Fruit fly (Drosophila melanogaster) whole organism, embryonic: ENCODE data around the gene RabX5.

ENCODE experiments used
- Aef1 ChIP-seq: fragments of 200-800 bp; sonication (Bioruptor generic); IDR thresholded peaks from 3 replicates; pipeline ENCODE4 v1.3.6; 2022; ENCODE audit warnings: missing biosample characterization, missing genetic modification characterization
- C15 ChIP-seq: fragments of 200-800 bp; sonication (Bioruptor generic); IDR thresholded peaks from 3 replicates; pipeline ENCODE4 v1.3.6; 2022; ENCODE audit warnings: missing biosample characterization, missing genetic modification characterization
- CG10565 ChIP-seq: fragments of 200-800 bp; sonication (Bioruptor generic); optimal IDR thresholded peaks from 3 replicates; lab custom pipeline; 2016; ENCODE audit warnings: missing biosample characterization, mild to moderate bottlenecking, missing genetic modification characterization
- CG11560 ChIP-seq: fragments of 200-800 bp; sonication (Bioruptor generic); IDR thresholded peaks from 3 replicates; pipeline ENCODE4 v1.3.6; 2022; ENCODE audit warnings: missing biosample characterization, missing genetic modification characterization
- CG13123 ChIP-seq: fragments of 200-800 bp; sonication (Bioruptor generic); optimal IDR thresholded peaks from 2 replicates; lab custom pipeline; 2016; ENCODE audit warnings: missing biosample characterization, missing genetic modification characterization
- CG13287 ChIP-seq: fragments of 200-800 bp; sonication (Bioruptor generic); IDR thresholded peaks from 2 replicates; pipeline ENCODE4 v1.3.6; 2022; ENCODE audit warnings: missing biosample characterization, missing genetic modification characterization; ENCODE audit not compliant: partially characterized antibody
- CG13775 ChIP-seq: fragments of 200-800 bp; sonication (Bioruptor generic); optimal IDR thresholded peaks from 3 replicates; lab custom pipeline; 2017; ENCODE audit warnings: missing biosample characterization, mild to moderate bottlenecking, missing genetic modification characterization
- CG15696 ChIP-seq: fragments of 200-800 bp; sonication (Bioruptor generic); optimal IDR thresholded peaks from 2 replicates; lab custom pipeline; 2019; ENCODE audit warnings: missing biosample characterization, mild to moderate bottlenecking, missing genetic modification characterization, moderate library complexity
- CG17186 ChIP-seq: fragments of 200-800 bp; sonication (Bioruptor generic); optimal IDR thresholded peaks from 3 replicates; lab custom pipeline; 2017; ENCODE audit warnings: missing biosample characterization, missing genetic modification reagents, missing genetic modification characterization
- CG17328 ChIP-seq: fragments of 200-800 bp; sonication (Bioruptor generic); IDR thresholded peaks from 2 replicates; pipeline ENCODE4 v1.3.6; 2022; ENCODE audit warnings: missing biosample characterization, missing genetic modification characterization
- CG2120 ChIP-seq: fragments of 200-800 bp; sonication (Bioruptor generic); optimal IDR thresholded peaks from 3 replicates; lab custom pipeline; 2016; ENCODE audit warnings: missing biosample characterization, missing genetic modification characterization
- CG30403 ChIP-seq: fragments of 200-800 bp; sonication (Bioruptor generic); optimal IDR thresholded peaks from 3 replicates; lab custom pipeline; 2016; ENCODE audit warnings: missing biosample characterization, missing genetic modification characterization
- CG3847 ChIP-seq: fragments of 200-800 bp; sonication (Bioruptor generic); IDR thresholded peaks from 2 replicates; pipeline ENCODE4 v1.3.6; 2022; ENCODE audit warnings: missing biosample characterization, missing genetic modification characterization
- CG4404 ChIP-seq: fragments of 200-800 bp; sonication (Bioruptor generic); IDR thresholded peaks from 2 replicates; pipeline ENCODE4 v1.3.6; 2022; ENCODE audit warnings: missing biosample characterization, missing genetic modification characterization
- CG6654 ChIP-seq: fragments of 200-800 bp; sonication (Bioruptor generic); optimal IDR thresholded peaks from 2 replicates; lab custom pipeline; 2017; ENCODE audit warnings: missing biosample characterization, mild to moderate bottlenecking, missing genetic modification characterization
- CG6683 ChIP-seq: fragments of 200-800 bp; sonication (Bioruptor generic); optimal IDR thresholded peaks from 2 replicates; lab custom pipeline; 2017; ENCODE audit warnings: missing biosample characterization, mild to moderate bottlenecking, missing genetic modification characterization, missing genetic modification reagents
- CG6854 ChIP-seq: fragments of 200-800 bp; sonication (Bioruptor generic); optimal IDR thresholded peaks from 3 replicates; lab custom pipeline; 2017; ENCODE audit warnings: missing biosample characterization, mild to moderate bottlenecking, missing genetic modification characterization
- CG7372 ChIP-seq: fragments of 200-800 bp; sonication (Bioruptor generic); IDR thresholded peaks from 2 replicates; pipeline ENCODE4 v1.3.6; 2022; ENCODE audit warnings: missing biosample characterization, missing genetic modification characterization
- CG8089 ChIP-seq: fragments of 200-800 bp; sonication (Bioruptor generic); optimal IDR thresholded peaks from 3 replicates; lab custom pipeline; 2016; ENCODE audit warnings: missing biosample characterization, missing genetic modification characterization
- CG8388 ChIP-seq: fragments of 200-800 bp; sonication (Bioruptor generic); optimal IDR thresholded peaks from 2 replicates; lab custom pipeline; 2019; ENCODE audit warnings: missing biosample characterization, mild to moderate bottlenecking, missing genetic modification characterization, moderate library complexity
- CG9876 ChIP-seq: fragments of 200-800 bp; sonication (Bioruptor generic); optimal IDR thresholded peaks from 2 replicates; lab custom pipeline; 2016; ENCODE audit warnings: missing biosample characterization, missing genetic modification characterization
- D19A ChIP-seq: fragments of 200-800 bp; optimal IDR thresholded peaks from 3 replicates; lab custom pipeline; 2019; ENCODE audit warnings: missing biosample characterization, mild to moderate bottlenecking, missing genetic modification characterization, moderate library complexity
- Deaf1 ChIP-seq: fragments of 200-800 bp; optimal IDR thresholded peaks from 3 replicates; lab custom pipeline; 2019; ENCODE audit warnings: missing biosample characterization, mild to moderate bottlenecking, missing genetic modification characterization, moderate library complexity
- Dref ChIP-seq: fragments of 200-800 bp; sonication (Bioruptor generic); IDR thresholded peaks from 2 replicates; pipeline ENCODE4 v1.3.6; 2022; ENCODE audit warnings: missing biosample characterization, missing genetic modification characterization
- E2f1 ChIP-seq: fragments of 200-800 bp; sonication (Bioruptor generic); IDR thresholded peaks from 2 replicates; pipeline ENCODE4 v1.3.6; 2022; ENCODE audit warnings: missing biosample characterization, missing genetic modification characterization
- ERR ChIP-seq: fragments of 200-800 bp; sonication (Bioruptor generic); optimal IDR thresholded peaks from 2 replicates; lab custom pipeline; 2016; ENCODE audit warnings: missing biosample characterization, missing genetic modification characterization
- Fer3 ChIP-seq: fragments of 200-800 bp; sonication (Bioruptor generic); optimal IDR thresholded peaks from 2 replicates; lab custom pipeline; 2018; ENCODE audit warnings: missing biosample characterization, mild to moderate bottlenecking, missing genetic modification characterization, moderate library complexity
- Gsc ChIP-seq: fragments of 200-800 bp; sonication (Bioruptor generic); IDR thresholded peaks from 2 replicates; pipeline ENCODE4 v1.3.6; 2022; ENCODE audit warnings: missing biosample characterization, missing genetic modification characterization
- Hand ChIP-seq: fragments of 200-800 bp; sonication (Bioruptor generic); optimal IDR thresholded peaks from 2 replicates; lab custom pipeline; 2017; ENCODE audit warnings: mild to moderate bottlenecking, missing biosample characterization, missing genetic modification reagents, missing genetic modification characterization
- Hr51 ChIP-seq, 2 experiments: fragments of 200-800 bp; sonication (Bioruptor generic); optimal IDR thresholded peaks; 2 replicates in 1 of 2; 3 replicates in 1 of 2; lab custom pipeline; 2016 to 2018; ENCODE audit warnings: missing biosample characterization in 2 of 2, missing genetic modification characterization in 2 of 2, mild to moderate bottlenecking in 1 of 2, moderate library complexity in 1 of 2
- PHDP ChIP-seq: fragments of 200-800 bp; sonication (Bioruptor generic); optimal IDR thresholded peaks from 3 replicates; lab custom pipeline; 2018; ENCODE audit warnings: missing biosample characterization, mild to moderate bottlenecking, missing genetic modification characterization, moderate library complexity
- Rfx ChIP-seq: fragments of 200-800 bp; sonication (Bioruptor generic); IDR thresholded peaks from 2 replicates; pipeline ENCODE4 v1.3.6; 2022; ENCODE audit warnings: missing biosample characterization, missing genetic modification characterization
- abd-A ChIP-seq: fragments of 200-800 bp; sonication (Bioruptor generic); optimal IDR thresholded peaks from 3 replicates; lab custom pipeline; 2019; ENCODE audit warnings: missing biosample characterization, mild to moderate bottlenecking, missing genetic modification characterization, moderate library complexity
- ac ChIP-seq: fragments of 200-800 bp; sonication (Bioruptor generic); optimal IDR thresholded peaks from 3 replicates; lab custom pipeline; 2017; ENCODE audit warnings: missing biosample characterization, mild to moderate bottlenecking, missing genetic modification characterization
- ara ChIP-seq: fragments of 200-800 bp; sonication (Bioruptor generic); IDR thresholded peaks from 2 replicates; pipeline ENCODE4 v1.3.6; 2022; ENCODE audit warnings: missing biosample characterization, missing genetic modification characterization
- dm ChIP-seq: fragments of 200-800 bp; sonication (Bioruptor generic); optimal IDR thresholded peaks from 3 replicates; lab custom pipeline; 2016; ENCODE audit warnings: missing biosample characterization, missing genetic modification characterization
- dmrt11E ChIP-seq: fragments of 200-800 bp; sonication (Bioruptor generic); optimal IDR thresholded peaks from 3 replicates; lab custom pipeline; 2018; ENCODE audit warnings: missing biosample characterization, mild to moderate bottlenecking, missing genetic modification characterization, moderate library complexity
- dysf ChIP-seq: fragments of 200-800 bp; sonication (Bioruptor generic); IDR thresholded peaks from 3 replicates; pipeline ENCODE4 v1.3.6; 2022; ENCODE audit warnings: missing biosample characterization, missing genetic modification characterization
- fd96Cb ChIP-seq: fragments of 200-800 bp; sonication (Bioruptor generic); optimal IDR thresholded peaks from 2 replicates; lab custom pipeline; 2018; ENCODE audit warnings: missing biosample characterization, mild to moderate bottlenecking, missing genetic modification characterization, moderate library complexity
- gt ChIP-seq: fragments of 200-800 bp; sonication (Bioruptor generic); IDR thresholded peaks from 2 replicates; pipeline ENCODE4 v1.3.6; 2022; ENCODE audit warnings: missing biosample characterization, missing genetic modification characterization
- her ChIP-seq: fragments of 200-800 bp; sonication (Bioruptor generic); optimal IDR thresholded peaks from 2 replicates; lab custom pipeline; 2016; ENCODE audit warnings: missing biosample characterization, missing genetic modification characterization
- maf-S ChIP-seq: fragments of 200-800 bp; sonication (Bioruptor generic); optimal IDR thresholded peaks from 2 replicates; lab custom pipeline; 2016; ENCODE audit warnings: missing biosample characterization, missing genetic modification characterization
- nmo ChIP-seq: fragments of 200-800 bp; sonication (Bioruptor generic); optimal IDR thresholded peaks from 2 replicates; lab custom pipeline; 2018; ENCODE audit warnings: missing biosample characterization, mild to moderate bottlenecking, missing genetic modification characterization, moderate library complexity
- p53 ChIP-seq: fragments of 200-800 bp; sonication (Bioruptor generic); optimal IDR thresholded peaks from 2 replicates; lab custom pipeline; 2016; ENCODE audit warnings: missing biosample characterization, missing genetic modification characterization
- pan ChIP-seq, 4 experiments: fragments of >200 bp in 3 of 4; fragments of 200-800 bp in 1 of 4; sonication (Bioruptor generic) in 1 of 4; optimal IDR thresholded peaks in 3 of 4; IDR thresholded peaks in 1 of 4; 2 replicates each; pipeline versions ENCODE4 v1.3.6 to Lab custom; 2017 to 2022; ENCODE audit warnings: missing biosample characterization in 2 of 4, missing genetic modification characterization in 2 of 4, mixed read lengths in 1 of 4
- pho ChIP-seq: fragments of 200-800 bp; sonication (Bioruptor generic); optimal IDR thresholded peaks from 2 replicates; lab custom pipeline; 2016; ENCODE audit warnings: missing biosample characterization, missing genetic modification characterization
- sens-2 ChIP-seq: fragments of 200-800 bp; sonication (Bioruptor generic); IDR thresholded peaks from 2 replicates; pipeline ENCODE4 v1.3.6; 2022; ENCODE audit warnings: missing biosample characterization, missing genetic modification characterization
- slou ChIP-seq: fragments of 200-800 bp; sonication (Bioruptor generic); optimal IDR thresholded peaks from 3 replicates; lab custom pipeline; 2016; ENCODE audit warnings: missing biosample characterization, missing genetic modification characterization
- tio ChIP-seq: fragments of 200-800 bp; sonication (Bioruptor generic); optimal IDR thresholded peaks from 2 replicates; lab custom pipeline; 2017; ENCODE audit warnings: missing biosample characterization, missing genetic modification characterization, inconsistent platforms

RabX5 gene

DNA sequence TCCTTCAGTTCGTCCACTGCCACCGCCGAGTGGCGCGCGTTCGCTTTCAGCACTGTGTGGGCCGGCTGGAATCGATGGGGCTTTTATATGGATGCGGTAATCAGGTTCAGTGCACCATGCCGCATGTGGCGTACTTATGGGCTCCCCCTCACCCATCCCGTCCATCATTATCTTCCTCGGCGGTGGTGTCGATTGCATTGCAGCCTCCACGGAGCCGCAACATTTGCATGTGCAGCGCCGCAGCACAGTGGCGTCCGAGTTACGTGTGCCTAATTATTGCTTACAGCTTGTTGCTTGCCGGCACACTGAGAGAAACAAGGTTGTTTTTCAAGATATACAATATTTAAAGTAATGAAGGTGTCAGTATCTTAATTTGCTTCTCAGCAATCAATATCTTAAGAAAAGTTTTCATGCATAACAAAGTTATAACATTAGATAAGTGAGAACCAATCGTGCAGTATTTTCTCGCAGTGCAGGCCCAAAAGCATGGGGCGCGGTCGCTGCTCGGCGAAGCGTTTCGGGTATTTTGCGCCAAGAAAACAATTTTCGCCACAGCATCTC is 32.5 kb upstream of the RabX5 start, which contains the start of gene CG13931 (continued):
- TF ChIP-seq CG8388 (GFP tag; lab: Kevin White, UChicago) = peak; percentile 29
- TF ChIP-seq CG17328 = peak; percentile 36; the same call in 1 of the 2 replicates
- TF ChIP-seq Hand (GFP tag; lab: Kevin White, UChicago) = no peak
- TF ChIP-seq CG7372 (GFP tag; lab: Robert Waterston, UW) = peak; percentile 16; the same call in 1 of the 2 replicates
- no peak for TF ChIP-seq CG13287
- TF ChIP-seq nmo (GFP tag; lab: Kevin White, UChicago) = peak; percentile 35
- no peak for TF ChIP-seq PHDP (tag; lab: Kevin White, UChicago)
- TF ChIP-seq Hr51 (GFP tag; optimal IDR thresholded peaks at IDR 0.05; lab: Kevin White, UChicago) = peak in 1 of 2 experiments; percentile 17
- peak; percentile 56 for TF ChIP-seq dmrt11E (tag; lab: Kevin White, UChicago)
- TF ChIP-seq CG4404 (GFP tag; lab: Robert Waterston, UW) = peak; percentile 20; the same call in 1 of the 2 replicates
- no peak for TF ChIP-seq D19A
- 0 out of 2 replicates have a peak, but pooled peaks have one; percentile 13 for TF ChIP-seq E2f1 (GFP tag; lab: Robert Waterston, UW)
- peak; percentile 45; the same call in 1 of the 3 replicates for TF ChIP-seq Aef1
- no peak for TF ChIP-seq CG13123
- no peak for TF ChIP-seq CG6683 (GFP tag; lab: Kevin White, UChicago)
- TF ChIP-seq CG13775 = peak; percentile 5
- 0 out of 3 replicates have a peak, but pooled peaks have one; percentile 22 for TF ChIP-seq dysf
- peak; percentile 22 for TF ChIP-seq CG15696 (tag; lab: Kevin White, UChicago)
- no peak for TF ChIP-seq CG10565 (GFP tag; lab: Kevin White, UChicago)
- TF ChIP-seq CG3847 (GFP tag; lab: Robert Waterston, UW) = no peak
- TF ChIP-seq Fer3 = no peak
- TF ChIP-seq her (GFP tag; lab: Kevin White, UChicago) = no peak
- TF ChIP-seq CG2120 (GFP tag; lab: Kevin White, UChicago) = no peak
- TF ChIP-seq CG30403 (GFP tag; lab: Kevin White, UChicago) = peak; percentile 38
- peak; percentile 32 for TF ChIP-seq tio
- no peak for TF ChIP-seq CG11560 (tag; lab: Robert Waterston, UW)
- TF ChIP-seq sens-2 (GFP tag; lab: Robert Waterston, UW) = peak; percentile 25; the same call in 1 of the 2 replicates

DNA sequence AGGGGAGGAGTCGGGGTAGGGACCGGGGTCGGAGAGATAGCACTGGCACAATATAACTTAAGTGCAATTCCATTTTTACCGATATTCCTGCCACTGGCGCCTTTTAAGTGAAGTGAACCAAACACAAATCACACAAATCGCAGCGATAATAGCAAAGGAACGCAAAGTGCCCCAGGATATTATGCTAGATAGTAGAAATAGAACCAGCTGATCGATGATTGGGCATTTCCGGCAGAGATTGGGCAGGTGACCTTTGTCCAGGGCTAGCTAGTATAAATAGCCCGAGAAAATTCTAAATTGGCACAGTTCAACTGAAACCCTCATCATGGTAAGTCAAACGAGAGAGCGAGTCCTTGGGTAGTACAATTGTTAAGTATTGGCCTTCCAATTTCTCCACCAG is 24.4 kb upstream of the RabX5 start, which contains the start of gene CG12011:
Gene CG12011 (plus strand): TSS at position 301 of the 400 bp plus-strand sequence.
- TF ChIP-seq Dref (GFP tag; lab: Robert Waterston, UW) (no peak), C15 (GFP tag; lab: Robert Waterston, UW) (no peak), dm (no peak), maf-S (GFP tag; lab: Kevin White, UChicago) (no peak), abd-A (tag; lab: Kevin White, UChicago) (no peak), Gsc (GFP tag; lab: Robert Waterston, UW) (no peak), CG6654 (GFP tag; lab: Kevin White, UChicago) (no peak), CG6854 (GFP tag; lab: Kevin White, UChicago) (no peak), ERR (GFP tag; lab: Kevin White, UChicago) (no peak)
- TF ChIP-seq, all 482 proteins: peak for 0

dm6 chr3L:1692859-1693258 is 23.0 kb upstream of the RabX5 start:
- TF ChIP-seq pho (GFP tag; lab: Kevin White, UChicago) (no peak), ac (GFP tag; lab: Kevin White, UChicago) (no peak), CG9876 (GFP tag; lab: Kevin White, UChicago) (no peak), pan (optimal IDR thresholded peaks at IDR 0.05; lab: Kevin White, UChicago) (no peak), pan (GFP tag; optimal IDR thresholded peaks at IDR 0.05 in 1 of 2, IDR thresholded peaks at IDR 0.05 in 1 of 2) (no peak), Rfx (no peak), CG8089 (GFP tag; lab: Kevin White, UChicago) (no peak), ara (GFP tag; lab: Robert Waterston, UW) (no peak), fd96Cb (tag; lab: Kevin White, UChicago) (no peak), CG17186 (GFP tag; lab: Kevin White, UChicago) (no peak), gt (GFP tag; lab: Robert Waterston, UW) (no peak), dmrt11E (tag; lab: Kevin White, UChicago) (no peak), p53 (GFP tag; lab: Kevin White, UChicago) (no peak), slou (GFP tag; lab: Kevin White, UChicago) (no peak), Deaf1 (tag; lab: Kevin White, UChicago) (no peak)
